Worm (Caenorhabditis elegans) whole organism, midembryonic: ENCODE measurements around the gene T24E12.1.

Experiments
- cog-1 ChIP-seq: sonication (generic microtip); optimal IDR thresholded peaks from 2 replicates; lab custom pipeline; 2016; ENCODE audit warnings: missing genetic modification characterization, missing compliant biosample characterization
- flt-1 ChIP-seq: fragments of 200-800 bp; sonication (Bioruptor generic); IDR thresholded peaks from 2 replicates; pipeline ENCODE4 v1.3.6; 2022; ENCODE audit warnings: missing genetic modification characterization, missing compliant biosample characterization
- ref-1 ChIP-seq: fragments of 200-800 bp; sonication (Bioruptor generic); conservative IDR thresholded peaks from 2 replicates; pipeline ENCODE4 v1.3.6; 2022; ENCODE audit warnings: missing genetic modification reagents, missing genetic modification characterization, missing compliant biosample characterization
- tab-1 ChIP-seq: fragments of 200-800 bp; sonication (Bioruptor generic); IDR thresholded peaks from 2 replicates; pipeline ENCODE4 v1.3.6; 2022; ENCODE audit warnings: missing genetic modification characterization, missing compliant biosample characterization
- ztf-23 ChIP-seq: fragments of 200-800 bp; sonication (Bioruptor generic); IDR thresholded peaks from 2 replicates; pipeline ENCODE4 v1.3.6; 2022; ENCODE audit warnings: missing genetic modification reagents, missing genetic modification characterization, missing compliant biosample characterization
- ztf-29 ChIP-seq: fragments of 200-800 bp; sonication (Bioruptor generic); IDR thresholded peaks from 2 replicates; pipeline ENCODE4 v1.3.6; 2022; ENCODE audit warnings: missing genetic modification reagents, missing genetic modification characterization, missing compliant biosample characterization

ce11 chrII:3788356-3788962, 3.1 kb downstream of the T24E12.1 start:
- no peak for TF ChIP-seq ref-1 (GFP tag; lab: Robert Waterston, UW)
- TF ChIP-seq flt-1 (GFP tag; lab: Robert Waterston, UW), result no peak
- no peak for TF ChIP-seq ztf-29 (GFP tag; lab: Robert Waterston, UW)
- TF ChIP-seq tab-1 (GFP tag; lab: Robert Waterston, UW), result no peak
- TF ChIP-seq cog-1 (tag; lab: Kevin White, UChicago), result no peak
- no peak for TF ChIP-seq ztf-23 (GFP tag; lab: Robert Waterston, UW)
